Fruit fly (Drosophila melanogaster) whole organism, embryonic: Measurements from ENCODE around the gene CG31988.

Experiments
- CG10267 ChIP-seq: fragments of 200-800 bp; sonication (Bioruptor generic); optimal IDR thresholded peaks from 2 replicates; lab custom pipeline; 2018; ENCODE audit warnings: missing biosample characterization, mild to moderate bottlenecking, missing genetic modification characterization, moderate library complexity
- CG10431 ChIP-seq: fragments of 200-800 bp; sonication (Bioruptor generic); optimal IDR thresholded peaks from 3 replicates; lab custom pipeline; 2018; ENCODE audit warnings: missing biosample characterization, mild to moderate bottlenecking, missing genetic modification characterization
- CG11085 ChIP-seq: fragments of 200-800 bp; sonication (Bioruptor generic); IDR thresholded peaks from 2 replicates; pipeline ENCODE4 v1.3.6; 2022; ENCODE audit warnings: missing biosample characterization, missing genetic modification characterization
- CG11695 ChIP-seq: fragments of 200-800 bp; sonication (Bioruptor generic); IDR thresholded peaks from 3 replicates; pipeline ENCODE4 v1.3.6; 2022; ENCODE audit warnings: missing biosample characterization, missing genetic modification characterization
- CG12071 ChIP-seq: fragments of 200-800 bp; sonication (Bioruptor generic); optimal IDR thresholded peaks from 3 replicates; lab custom pipeline; 2018; ENCODE audit warnings: missing biosample characterization, mild to moderate bottlenecking, missing genetic modification characterization
- CG12769 ChIP-seq: fragments of 200-800 bp; sonication (Bioruptor generic); optimal IDR thresholded peaks from 2 replicates; lab custom pipeline; 2019; ENCODE audit warnings: missing biosample characterization, mild to moderate bottlenecking, missing genetic modification characterization, moderate library complexity
- CG13624 ChIP-seq: fragments of 200-800 bp; sonication (Bioruptor generic); optimal IDR thresholded peaks from 2 replicates; lab custom pipeline; 2016; ENCODE audit warnings: missing biosample characterization, missing genetic modification characterization
- CG14667 ChIP-seq: fragments of 200-800 bp; sonication (Bioruptor generic); IDR thresholded peaks from 2 replicates; pipeline ENCODE4 v1.3.6; 2022; ENCODE audit warnings: missing biosample characterization, missing genetic modification characterization
- CG15269 ChIP-seq: fragments of 200-800 bp; sonication (Bioruptor generic); optimal IDR thresholded peaks from 2 replicates; lab custom pipeline; 2018; ENCODE audit warnings: missing biosample characterization, mild to moderate bottlenecking, missing genetic modification characterization, moderate library complexity
- CG15514 ChIP-seq: fragments of 200-800 bp; sonication (Bioruptor generic); optimal IDR thresholded peaks from 3 replicates; lab custom pipeline; 2017; ENCODE audit warnings: missing biosample characterization, missing genetic modification characterization, mild to moderate bottlenecking, moderate library complexity, missing genetic modification reagents
- CG15601 ChIP-seq: fragments of 200-800 bp; sonication (Bioruptor generic); optimal IDR thresholded peaks from 3 replicates; lab custom pipeline; 2019; ENCODE audit warnings: missing biosample characterization, mild to moderate bottlenecking, missing genetic modification characterization, moderate library complexity
- CG17385 ChIP-seq: fragments of 200-800 bp; sonication (Bioruptor generic); optimal IDR thresholded peaks from 3 replicates; lab custom pipeline; 2018; ENCODE audit warnings: missing biosample characterization, mild to moderate bottlenecking, missing genetic modification characterization
- CG17802 ChIP-seq: fragments of 200-800 bp; sonication (Bioruptor generic); optimal IDR thresholded peaks from 2 replicates; lab custom pipeline; 2018; ENCODE audit warnings: missing biosample characterization, mild to moderate bottlenecking, missing genetic modification characterization, moderate library complexity
- CG2678 ChIP-seq: fragments of 200-800 bp; sonication (Bioruptor generic); optimal IDR thresholded peaks from 3 replicates; lab custom pipeline; 2019; ENCODE audit warnings: missing biosample characterization, mild to moderate bottlenecking, missing genetic modification characterization, moderate library complexity
- CG31224 ChIP-seq: fragments of 200-800 bp; sonication (Bioruptor generic); IDR thresholded peaks from 2 replicates; pipeline ENCODE4 v1.3.6; 2022; ENCODE audit warnings: missing biosample characterization, missing genetic modification characterization
- CG34376 ChIP-seq: fragments of 200-800 bp; sonication (Bioruptor generic); optimal IDR thresholded peaks from 2 replicates; lab custom pipeline; 2018; ENCODE audit warnings: missing biosample characterization, mild to moderate bottlenecking, missing genetic modification characterization
- CG3838 ChIP-seq: fragments of 200-800 bp; sonication (Bioruptor generic); optimal IDR thresholded peaks from 3 replicates; lab custom pipeline; 2016; ENCODE audit warnings: missing biosample characterization, missing genetic modification characterization
- CG3995 ChIP-seq: fragments of 200-800 bp; sonication (Bioruptor generic); optimal IDR thresholded peaks from 3 replicates; lab custom pipeline; 2016; ENCODE audit warnings: missing biosample characterization, missing genetic modification characterization
- CG4282 ChIP-seq: fragments of 200-800 bp; sonication (Bioruptor generic); optimal IDR thresholded peaks from 2 replicates; lab custom pipeline; 2016; ENCODE audit warnings: missing biosample characterization, missing genetic modification characterization
- CG6175 ChIP-seq: fragments of 200-800 bp; sonication (Bioruptor generic); IDR thresholded peaks from 3 replicates; pipeline ENCODE4 v1.3.6; 2022; ENCODE audit warnings: missing biosample characterization, missing genetic modification characterization
- CG6689 ChIP-seq: fragments of 200-800 bp; sonication (Bioruptor generic); IDR thresholded peaks from 2 replicates; pipeline ENCODE4 v1.3.6; 2022; ENCODE audit warnings: missing biosample characterization, missing genetic modification characterization
- CG6791 ChIP-seq: fragments of 200-800 bp; sonication (Bioruptor generic); IDR thresholded peaks from 3 replicates; pipeline ENCODE4 v1.3.6; 2022; ENCODE audit warnings: missing biosample characterization, missing genetic modification characterization; ENCODE audit not compliant: partially characterized antibody
- CG7839 ChIP-seq: fragments of 200-800 bp; sonication (Bioruptor generic); optimal IDR thresholded peaks from 3 replicates; lab custom pipeline; 2018; ENCODE audit warnings: missing biosample characterization, mild to moderate bottlenecking, missing genetic modification characterization, moderate library complexity
- Deaf1 ChIP-seq: fragments of 200-800 bp; optimal IDR thresholded peaks from 3 replicates; lab custom pipeline; 2019; ENCODE audit warnings: missing biosample characterization, mild to moderate bottlenecking, missing genetic modification characterization, moderate library complexity
- HLH3B ChIP-seq: fragments of 200-800 bp; sonication (Bioruptor generic); IDR thresholded peaks from 2 replicates; pipeline ENCODE4 v1.3.6; 2022; ENCODE audit warnings: missing biosample characterization, missing genetic modification characterization
- Lhr ChIP-seq: fragments of 200-800 bp; sonication (Bioruptor generic); optimal IDR thresholded peaks from 3 replicates; lab custom pipeline; 2017; ENCODE audit warnings: mild to moderate bottlenecking, missing biosample characterization, missing genetic modification reagents, missing genetic modification characterization
- Oaz ChIP-seq: fragments of 200-800 bp; sonication (Bioruptor generic); IDR thresholded peaks from 2 replicates; pipeline ENCODE4 v1.3.6; 2022; ENCODE audit warnings: missing biosample characterization, missing genetic modification characterization
- Sry-δ ChIP-seq: fragments of 200-800 bp; sonication (Bioruptor generic); optimal IDR thresholded peaks from 2 replicates; lab custom pipeline; 2016; ENCODE audit warnings: missing biosample characterization, missing genetic modification characterization
- Stat92E ChIP-seq, 3 experiments: fragments of >200 bp in 2 of 3; fragments of 200-800 bp in 1 of 3; sonication (Bioruptor generic) in 1 of 3; optimal IDR thresholded peaks; 2 replicates each; lab custom pipeline; 2017 to 2019; ENCODE audit warnings: missing biosample characterization in 3 of 3, missing genetic modification characterization in 3 of 3, mild to moderate bottlenecking in 1 of 3, moderate library complexity in 1 of 3
- TFAM ChIP-seq: fragments of 200-800 bp; sonication (Bioruptor generic); optimal IDR thresholded peaks from 2 replicates; lab custom pipeline; 2017; ENCODE audit warnings: missing biosample characterization, missing genetic modification characterization, inconsistent platforms
- abd-A ChIP-seq: fragments of 200-800 bp; sonication (Bioruptor generic); optimal IDR thresholded peaks from 3 replicates; lab custom pipeline; 2019; ENCODE audit warnings: missing biosample characterization, mild to moderate bottlenecking, missing genetic modification characterization, moderate library complexity
- amos ChIP-seq: fragments of 200-800 bp; sonication (Bioruptor generic); IDR thresholded peaks from 2 replicates; pipeline ENCODE4 v1.3.6; 2022; ENCODE audit warnings: missing biosample characterization, missing genetic modification characterization; ENCODE audit not compliant: partially characterized antibody
- cad ChIP-seq: fragments of >200 bp; optimal IDR thresholded peaks from 2 replicates; lab custom pipeline; 2017; ENCODE audit warnings: missing biosample characterization, missing genetic modification characterization
- chif ChIP-seq, 2 experiments: fragments of 200-800 bp; sonication (Bioruptor generic); optimal IDR thresholded peaks; 3 replicates each; lab custom pipeline; 2016; ENCODE audit warnings: missing biosample characterization in 2 of 2, missing genetic modification characterization in 2 of 2
- dm ChIP-seq: fragments of 200-800 bp; sonication (Bioruptor generic); optimal IDR thresholded peaks from 3 replicates; lab custom pipeline; 2016; ENCODE audit warnings: missing biosample characterization, missing genetic modification characterization
- grau ChIP-seq: fragments of 200-800 bp; optimal IDR thresholded peaks from 3 replicates; lab custom pipeline; 2019; ENCODE audit warnings: missing biosample characterization, mild to moderate bottlenecking, missing genetic modification characterization, moderate library complexity
- grn ChIP-seq: fragments of 200-800 bp; sonication (Bioruptor generic); optimal IDR thresholded peaks from 3 replicates; lab custom pipeline; 2017; ENCODE audit warnings: missing biosample characterization, missing genetic modification characterization
- lola ChIP-seq, 3 experiments: fragments of >200 bp in 2 of 3; fragments of 200-800 bp in 1 of 3; sonication (Bioruptor generic) in 1 of 3; optimal IDR thresholded peaks; 2 replicates each; lab custom pipeline; 2017 to 2019; ENCODE audit warnings: missing biosample characterization in 3 of 3, missing genetic modification characterization in 3 of 3, mild to moderate bottlenecking in 1 of 3, moderate library complexity in 1 of 3
- nmo ChIP-seq: fragments of 200-800 bp; sonication (Bioruptor generic); optimal IDR thresholded peaks from 2 replicates; lab custom pipeline; 2018; ENCODE audit warnings: missing biosample characterization, mild to moderate bottlenecking, missing genetic modification characterization, moderate library complexity
- phol ChIP-seq: fragments of 200-800 bp; sonication (Bioruptor generic); optimal IDR thresholded peaks from 3 replicates; lab custom pipeline; 2018; ENCODE audit warnings: missing biosample characterization, mild to moderate bottlenecking, missing genetic modification characterization, moderate library complexity
- sens ChIP-seq: fragments of 200-800 bp; sonication (Bioruptor generic); peaks from one replicate; lab custom pipeline; 2016; ENCODE audit warnings: missing biosample characterization, missing genetic modification characterization
- ssp ChIP-seq: fragments of 200-800 bp; sonication (Bioruptor generic); IDR thresholded peaks from 2 replicates; pipeline ENCODE4 v1.3.6; 2022; ENCODE audit warnings: missing biosample characterization, missing genetic modification characterization
- stc ChIP-seq: fragments of 200-800 bp; sonication (Bioruptor generic); IDR thresholded peaks from 2 replicates; pipeline ENCODE4 v1.3.6; 2022; ENCODE audit warnings: missing biosample characterization, missing genetic modification characterization
- tap ChIP-seq: fragments of 200-800 bp; optimal IDR thresholded peaks from 3 replicates; lab custom pipeline; 2019; ENCODE audit warnings: missing biosample characterization, mild to moderate bottlenecking, missing genetic modification characterization, moderate library complexity
- tio ChIP-seq: fragments of 200-800 bp; sonication (Bioruptor generic); optimal IDR thresholded peaks from 2 replicates; lab custom pipeline; 2017; ENCODE audit warnings: missing biosample characterization, missing genetic modification characterization, inconsistent platforms
- twi ChIP-seq: fragments of 200-800 bp; optimal IDR thresholded peaks from 2 replicates; lab custom pipeline; 2019; ENCODE audit warnings: missing biosample characterization, mild to moderate bottlenecking, missing genetic modification characterization, moderate library complexity
- wek ChIP-seq: fragments of 200-800 bp; sonication (Bioruptor generic); optimal IDR thresholded peaks from 3 replicates; lab custom pipeline; 2018; ENCODE audit warnings: missing biosample characterization, mild to moderate bottlenecking, missing genetic modification characterization, moderate library complexity
- zf30C ChIP-seq: fragments of 200-800 bp; sonication (Bioruptor generic); optimal IDR thresholded peaks from 3 replicates; lab custom pipeline; 2018; ENCODE audit warnings: missing biosample characterization, mild to moderate bottlenecking, missing genetic modification characterization

The CG31988 gene

dm6 chr2L:21156156-21157040 is 46.2 kb downstream of the CG31988 start, which contains the start of the genes Mpp6 and E2f2 (continued):
- no peak for TF ChIP-seq tap (tag; lab: Kevin White, UChicago)
- TF ChIP-seq Stat92E (GFP tag; optimal IDR thresholded peaks at IDR 0.05; lab: Kevin White, UChicago), result no peak
- TF ChIP-seq CG10267 (tag; lab: Kevin White, UChicago), result peak; percentile 95
- no peak for TF ChIP-seq cad (GFP tag; lab: Kevin White, UChicago)
- TF ChIP-seq nmo (GFP tag; lab: Kevin White, UChicago), result peak; percentile 2
- peak; percentile 64 for TF ChIP-seq CG13624 (GFP tag; lab: Kevin White, UChicago)
- TF ChIP-seq TFAM, result no peak
- TF ChIP-seq HLH3B (GFP tag; lab: Robert Waterston, UW), result no peak
- TF ChIP-seq phol (tag; lab: Kevin White, UChicago), result peak; percentile 92
- no peak for TF ChIP-seq ssp (GFP tag; lab: Robert Waterston, UW)
- no peak for TF ChIP-seq CG6175 (GFP tag; lab: Robert Waterston, UW)
- no peak for TF ChIP-seq CG14667
- 0 out of 2 replicates have a peak, but pooled peaks have one; percentile 20 for TF ChIP-seq CG6689
- TF ChIP-seq sens (GFP tag; lab: Kevin White, UChicago), result peak; percentile 70
- peak; percentile 55 for TF ChIP-seq CG15514
- TF ChIP-seq CG7839 (tag; lab: Kevin White, UChicago), result peak; percentile 7
- TF ChIP-seq lola (GFP tag; optimal IDR thresholded peaks at IDR 0.05; lab: Kevin White, UChicago), result no peak
- peak; percentile 4 for TF ChIP-seq CG17385 (GFP tag; lab: Kevin White, UChicago)
- TF ChIP-seq CG31224 (GFP tag; lab: Robert Waterston, UW), result no peak
- no peak for TF ChIP-seq CG12769
- TF ChIP-seq CG34376 (GFP tag; lab: Kevin White, UChicago), result peak; percentile 6
- TF ChIP-seq Oaz (GFP tag; lab: Robert Waterston, UW), result no peak
- TF ChIP-seq CG17802, result no peak
- TF ChIP-seq CG3995 (GFP tag; lab: Kevin White, UChicago), result no peak
- TF ChIP-seq CG6791 (GFP tag; lab: Robert Waterston, UW), result peak; percentile 89
- TF ChIP-seq twi, result no peak
- no peak for TF ChIP-seq CG15269
- no peak for TF ChIP-seq Deaf1 (tag; lab: Kevin White, UChicago)
- TF ChIP-seq grn (GFP tag; lab: Kevin White, UChicago), result no peak
- no peak for TF ChIP-seq CG11695 (GFP tag; lab: Robert Waterston, UW)
- TF ChIP-seq stc (GFP tag; lab: Robert Waterston, UW), result no peak
- TF ChIP-seq amos (GFP tag; lab: Robert Waterston, UW), result peak; percentile 95
- no peak for TF ChIP-seq chif (GFP tag; optimal IDR thresholded peaks at IDR 0.05; lab: Kevin White, UChicago)
- TF ChIP-seq CG15601 (tag; lab: Kevin White, UChicago), result no peak
- no peak for TF ChIP-seq CG10431 (GFP tag; lab: Kevin White, UChicago)
- TF ChIP-seq Sry-δ (GFP tag; lab: Kevin White, UChicago), result peak; percentile 59
- TF ChIP-seq tio (GFP tag; lab: Kevin White, UChicago), result peak; percentile 41
- no peak for TF ChIP-seq CG2678 (tag; lab: Kevin White, UChicago)
- TF ChIP-seq CG4282, result no peak
- TF ChIP-seq abd-A, result no peak
- TF ChIP-seq CG12071 (GFP tag; lab: Kevin White, UChicago), result no peak
- TF ChIP-seq CG11085, result peak; percentile 84
- peak; percentile 75 for TF ChIP-seq dm
- no peak for TF ChIP-seq wek (GFP tag; lab: Kevin White, UChicago)
- no peak for TF ChIP-seq zf30C (GFP tag; lab: Kevin White, UChicago)
- TF ChIP-seq grau (tag; lab: Kevin White, UChicago), result peak; percentile 24
- TF ChIP-seq Lhr (GFP tag; lab: Kevin White, UChicago), result peak; percentile 7
- TF ChIP-seq CG3838, result no peak
